Fruit fly (Drosophila melanogaster) whole organism, adult: ENCODE data around the gene B-H2.

Source experiments
- CG5204 ChIP-seq: fragments of 200-800 bp; sonication (Bioruptor generic); optimal IDR thresholded peaks from 2 replicates; lab custom pipeline; 2016; ENCODE audit warnings: missing biosample characterization, missing genetic modification characterization
- CG7045 ChIP-seq: fragments of 200-800 bp; sonication (Bioruptor generic); optimal IDR thresholded peaks from 2 replicates; lab custom pipeline; 2017; ENCODE audit warnings: missing biosample characterization, mild to moderate bottlenecking, missing genetic modification characterization
- CG7101 ChIP-seq: fragments of 200-800 bp; sonication (Bioruptor generic); optimal IDR thresholded peaks from 2 replicates; lab custom pipeline; 2018; ENCODE audit warnings: missing biosample characterization, mild to moderate bottlenecking, missing genetic modification characterization, moderate library complexity
- Crg-1 ChIP-seq: fragments of 200-800 bp; sonication (Bioruptor generic); optimal IDR thresholded peaks from 2 replicates; lab custom pipeline; 2016; ENCODE audit warnings: missing biosample characterization, missing genetic modification characterization

DNA sequence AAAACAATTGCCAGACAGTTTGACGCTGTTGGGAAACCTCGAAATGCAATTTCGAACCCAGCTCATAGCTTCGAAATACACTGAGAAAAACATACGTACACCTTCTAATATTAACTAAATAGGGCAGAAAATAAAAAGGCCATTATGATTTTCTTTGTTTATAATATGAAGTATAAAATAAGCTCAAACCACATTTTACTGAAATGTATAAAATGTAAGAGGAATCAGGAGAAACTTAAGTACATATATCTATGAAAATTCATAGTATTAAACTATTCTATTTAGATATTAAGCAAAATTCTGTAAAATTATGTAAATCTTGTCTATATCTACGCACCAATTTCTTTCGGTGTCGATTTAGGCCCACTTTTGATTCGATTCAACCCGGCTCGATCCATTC lies 6.2 kb upstream of the B-H2 start:
- no peak for TF ChIP-seq Crg-1 (GFP tag; lab: Kevin White, UChicago)
- TF ChIP-seq CG5204 = no peak
- no peak for TF ChIP-seq CG7045 (GFP tag; lab: Kevin White, UChicago)
- no peak for TF ChIP-seq CG7101 (tag; lab: Kevin White, UChicago)
